Worm (Caenorhabditis elegans) whole organism, L4 larva: Measurements from ENCODE around the gene F46F2.3.

Experiments
- T20F7.1 ChIP-seq: fragments of 200-800 bp; sonication (Bioruptor generic); optimal IDR thresholded peaks from 2 replicates; lab custom pipeline; 2018; ENCODE audit warnings: mild to moderate bottlenecking, missing genetic modification characterization, missing compliant biosample characterization
- Y5F2A.4 ChIP-seq: fragments of 200-800 bp; sonication (Bioruptor generic); optimal IDR thresholded peaks from 2 replicates; lab custom pipeline; 2018; ENCODE audit warnings: mild to moderate bottlenecking, missing genetic modification characterization, missing compliant biosample characterization
- aha-1 ChIP-seq: fragments of 150-350 bp; peaks from one replicate; lab custom pipeline; 2014; ENCODE audit warnings: missing biosample characterization, missing genetic modification characterization
- ama-1 ChIP-seq: fragments of 150-350 bp; optimal IDR thresholded peaks from 2 replicates; lab custom pipeline; 2014; ENCODE audit warnings: inconsistent platforms, mixed read lengths
- attf-4 ChIP-seq: sonication (generic microtip); optimal IDR thresholded peaks from 3 replicates; lab custom pipeline; 2017; ENCODE audit warnings: missing biosample characterization, missing genetic modification characterization
- ceh-32 ChIP-seq: sonication (generic microtip); optimal IDR thresholded peaks from 2 replicates; lab custom pipeline; 2016; ENCODE audit warnings: mild to moderate bottlenecking, missing genetic modification characterization, missing compliant biosample characterization; ENCODE audit not compliant: poor library complexity
- ctbp-1 ChIP-seq: fragments of 200-800 bp; sonication (Bioruptor generic); IDR thresholded peaks from 2 replicates; pipeline ENCODE4 v1.3.6; 2022; ENCODE audit warnings: missing genetic modification reagents, missing genetic modification characterization, missing compliant biosample characterization
- daf-16 ChIP-seq, 3 experiments: sonication (generic microtip); optimal IDR thresholded peaks; 2 replicates each; lab custom pipeline; 2016 to 2017; ENCODE audit warnings: missing genetic modification characterization in 3 of 3, missing genetic modification reagents in 3 of 3, mild to moderate bottlenecking in 2 of 3, missing compliant biosample characterization in 2 of 3, missing biosample characterization in 1 of 3, moderate library complexity in 1 of 3
- daf-8 ChIP-seq: fragments of 200-800 bp; sonication (Bioruptor generic); IDR thresholded peaks from 2 replicates; pipeline ENCODE4 v1.3.6; 2022; ENCODE audit warnings: missing genetic modification characterization, missing compliant biosample characterization
- dmd-6 ChIP-seq: fragments of 200-800 bp; sonication (Bioruptor generic); IDR thresholded peaks from 2 replicates; pipeline ENCODE4 v1.3.6; 2022; ENCODE audit warnings: missing genetic modification reagents, missing genetic modification characterization, missing compliant biosample characterization
- dmd-9 ChIP-seq: fragments of 200-800 bp; sonication (Bioruptor generic); IDR thresholded peaks from 2 replicates; pipeline ENCODE4 v1.3.6; 2022; ENCODE audit warnings: missing genetic modification reagents, missing genetic modification characterization, missing compliant biosample characterization
- dve-1 ChIP-seq: sonication (generic microtip); optimal IDR thresholded peaks from 2 replicates; lab custom pipeline; 2017; ENCODE audit warnings: antibody characterized with exemption, mild to moderate bottlenecking, missing genetic modification characterization, missing compliant biosample characterization; ENCODE audit not compliant: insufficient read depth
- fkh-10 ChIP-seq: fragments of 150-350 bp; optimal IDR thresholded peaks from 2 replicates; lab custom pipeline; 2014; ENCODE audit warnings: missing biosample characterization, missing genetic modification reagents, missing genetic modification characterization
- hif-1 ChIP-seq, 2 experiments: sonication (generic microtip); optimal IDR thresholded peaks; 2 replicates each; lab custom pipeline; 2016 to 2017; ENCODE audit warnings: missing compliant biosample characterization in 2 of 2, missing genetic modification characterization in 2 of 2, missing genetic modification reagents in 2 of 2, missing genotype in 2 of 2, mild to moderate bottlenecking in 1 of 2
- hlh-11 ChIP-seq: fragments of 200-800 bp; sonication (Bioruptor generic); optimal IDR thresholded peaks from 2 replicates; lab custom pipeline; 2018; ENCODE audit warnings: mild to moderate bottlenecking, missing genetic modification characterization, missing compliant biosample characterization
- hlh-30 ChIP-seq: sonication (generic microtip); optimal IDR thresholded peaks from 2 replicates; lab custom pipeline; 2017; ENCODE audit warnings: antibody characterized with exemption, mild to moderate bottlenecking, missing genetic modification characterization, missing compliant biosample characterization; ENCODE audit not compliant: insufficient read depth
- lin-1 ChIP-seq: fragments of 200-800 bp; sonication (Bioruptor generic); IDR thresholded peaks from 2 replicates; pipeline ENCODE4 v1.3.6; 2022; ENCODE audit warnings: missing genetic modification reagents, missing genetic modification characterization, missing compliant biosample characterization
- lin-29 ChIP-seq: fragments of 200-800 bp; sonication (Bioruptor generic); IDR thresholded peaks from 2 replicates; pipeline ENCODE4 v1.3.6; 2022; ENCODE audit warnings: missing genetic modification reagents, missing genetic modification characterization, missing compliant biosample characterization
- lsy-2 ChIP-seq, 2 experiments: fragments of 150-350 bp in 1 of 2; sonication (generic microtip) in 1 of 2; optimal IDR thresholded peaks; 2 replicates each; lab custom pipeline; 2014 to 2017; ENCODE audit warnings: missing biosample characterization in 2 of 2, missing genetic modification characterization in 2 of 2
- mdl-1 ChIP-seq, 2 experiments: fragments of 150-350 bp in 1 of 2; sonication (generic microtip) in 1 of 2; optimal IDR thresholded peaks; 2 replicates each; lab custom pipeline; 2014 to 2017; ENCODE audit warnings: missing biosample characterization in 2 of 2, missing genetic modification characterization in 2 of 2
- mep-1 ChIP-seq: fragments of 150-350 bp; sonication (generic microtip); optimal IDR thresholded peaks from 3 replicates; lab custom pipeline; 2014; ENCODE audit warnings: missing biosample characterization, missing genetic modification characterization
- mes-2 ChIP-seq: sonication (generic microtip); optimal IDR thresholded peaks from 2 replicates; lab custom pipeline; 2016; ENCODE audit warnings: missing genotype, mild to moderate bottlenecking, missing genetic modification characterization, missing compliant biosample characterization; ENCODE audit not compliant: poor library complexity, severe bottlenecking
- mxl-3 ChIP-seq: fragments of 200-800 bp; sonication (Bioruptor generic); optimal IDR thresholded peaks from 2 replicates; lab custom pipeline; 2018; ENCODE audit warnings: mild to moderate bottlenecking, missing genetic modification characterization, missing compliant biosample characterization
- nhr-10 ChIP-seq: fragments of 150-350 bp; optimal IDR thresholded peaks from 2 replicates; lab custom pipeline; 2014; ENCODE audit warnings: missing biosample characterization, missing genetic modification characterization
- nhr-102 ChIP-seq: sonication (generic microtip); optimal IDR thresholded peaks from 2 replicates; lab custom pipeline; 2016; ENCODE audit warnings: mild to moderate bottlenecking, missing genetic modification characterization, moderate library complexity, missing compliant biosample characterization
- nhr-28 ChIP-seq: fragments of 150-350 bp; optimal IDR thresholded peaks from 2 replicates; lab custom pipeline; 2014; ENCODE audit warnings: missing biosample characterization, missing genetic modification characterization
- nhr-48 ChIP-seq: sonication (generic microtip); optimal IDR thresholded peaks from 2 replicates; lab custom pipeline; 2016; ENCODE audit warnings: mild to moderate bottlenecking, missing genetic modification characterization, missing compliant biosample characterization
- nhr-6 ChIP-seq: fragments of 150-350 bp; optimal IDR thresholded peaks from 2 replicates; lab custom pipeline; 2014; ENCODE audit warnings: missing biosample characterization, missing genetic modification characterization
- nhr-77 ChIP-seq: fragments of 150-350 bp; optimal IDR thresholded peaks from 2 replicates; lab custom pipeline; 2014; ENCODE audit warnings: missing biosample characterization, missing genetic modification characterization
- pha-4 ChIP-seq, 2 experiments: fragments of 150-350 bp in 1 of 2; fragments of 200-800 bp in 1 of 2; sonication (Bioruptor generic) in 1 of 2; IDR thresholded peaks in 1 of 2; optimal IDR thresholded peaks in 1 of 2; 2 replicates each; pipeline versions ENCODE4 v1.3.6 to Lab custom; 2014 to 2022; ENCODE audit warnings: missing genetic modification characterization in 2 of 2, missing genetic modification reagents in 2 of 2, missing biosample characterization in 1 of 2, missing compliant biosample characterization in 1 of 2
- php-3 ChIP-seq: fragments of 200-800 bp; sonication (Bioruptor generic); IDR thresholded peaks from 2 replicates; pipeline ENCODE4 v1.3.6; 2022; ENCODE audit warnings: missing genetic modification reagents, missing genetic modification characterization, missing compliant biosample characterization
- pqm-1 ChIP-seq: sonication (generic microtip); optimal IDR thresholded peaks from 2 replicates; lab custom pipeline; 2017; ENCODE audit warnings: missing biosample characterization, missing genetic modification characterization
- rbr-2 ChIP-seq: sonication (generic microtip); optimal IDR thresholded peaks from 2 replicates; lab custom pipeline; 2016; ENCODE audit warnings: missing genotype, missing genetic modification characterization, missing compliant biosample characterization
- set-16 ChIP-seq: fragments of 200-800 bp; sonication (Bioruptor generic); IDR thresholded peaks from 2 replicates; pipeline ENCODE4 v1.3.6; 2022; ENCODE audit warnings: missing genetic modification reagents, missing genetic modification characterization, missing compliant biosample characterization
- spr-3 ChIP-seq: fragments of 200-800 bp; sonication (Bioruptor generic); optimal IDR thresholded peaks from 2 replicates; lab custom pipeline; 2018; ENCODE audit warnings: mild to moderate bottlenecking, missing genetic modification characterization, missing compliant biosample characterization
- tra-1 ChIP-seq: fragments of 200-800 bp; sonication (Bioruptor generic); IDR thresholded peaks from 2 replicates; pipeline ENCODE4 v1.3.6; 2022; ENCODE audit warnings: missing genetic modification reagents, missing genetic modification characterization, missing compliant biosample characterization
- unc-39 ChIP-seq: sonication (generic microtip); optimal IDR thresholded peaks from 2 replicates; lab custom pipeline; 2017; ENCODE audit warnings: missing biosample characterization, missing genetic modification characterization
- vab-7 ChIP-seq: fragments of 200-800 bp; sonication (Bioruptor generic); IDR thresholded peaks from 2 replicates; pipeline ENCODE4 v1.3.6; 2022; ENCODE audit warnings: missing genetic modification reagents, missing genetic modification characterization, missing compliant biosample characterization
- zag-1 ChIP-seq: fragments of 150-350 bp; optimal IDR thresholded peaks from 2 replicates; lab custom pipeline; 2014; ENCODE audit warnings: missing biosample characterization, missing genetic modification characterization
- ztf-7 ChIP-seq: fragments of 150-350 bp; optimal IDR thresholded peaks from 2 replicates; lab custom pipeline; 2014; ENCODE audit warnings: missing biosample characterization, missing genetic modification characterization

Gene F46F2.3

DNA sequence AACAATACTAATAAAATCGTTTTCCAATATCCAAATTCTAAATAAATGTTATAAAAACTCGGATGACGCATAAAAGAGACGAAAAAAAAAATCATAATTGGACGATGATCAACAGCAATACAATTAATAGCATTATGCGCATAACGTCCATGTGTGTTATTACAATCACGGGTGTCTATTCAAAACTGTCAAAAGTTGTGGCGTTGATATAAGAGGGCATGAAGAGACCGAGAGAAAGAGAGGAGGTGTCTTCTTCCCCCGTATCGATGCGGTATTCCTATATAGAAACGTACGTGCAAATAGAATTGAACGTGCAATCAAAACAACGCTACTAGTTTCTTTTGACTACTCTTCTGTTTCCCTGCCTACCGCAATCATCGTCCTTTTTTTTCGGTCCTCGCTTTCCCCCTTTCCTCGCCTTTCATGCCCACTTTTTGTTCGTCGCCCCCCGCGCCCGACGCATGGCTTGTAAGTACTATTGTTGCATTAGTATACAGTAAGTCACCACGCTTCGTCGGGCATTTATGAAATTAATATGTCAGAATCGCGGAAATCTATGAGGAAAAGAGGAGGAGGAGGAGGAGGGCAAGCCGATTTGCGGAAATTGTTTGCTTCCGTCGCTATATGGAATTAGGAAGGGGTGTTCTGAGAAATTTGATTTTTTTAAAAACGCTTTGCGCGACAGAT, 38.1 kb downstream of the F46F2.3 start:
- TF ChIP-seq mxl-3 (GFP tag; lab: Kevin White, UChicago) = peak; percentile 79
- TF ChIP-seq spr-3 = no peak
- TF ChIP-seq nhr-10 (tag; lab: Kevin White, UChicago) = no peak
- TF ChIP-seq ceh-32 = no peak
- peak; percentile 10 for TF ChIP-seq nhr-48
- TF ChIP-seq Y5F2A.4 = no peak
- TF ChIP-seq vab-7 (GFP tag; lab: Robert Waterston, UW) = no peak
- no peak for TF ChIP-seq rbr-2 (tag; lab: Kevin White, UChicago)
- TF ChIP-seq nhr-6 (tag; lab: Kevin White, UChicago) = peak; percentile 0
- TF ChIP-seq daf-16 (GFP tag; optimal IDR thresholded peaks at IDR 0.05; lab: Kevin White, UChicago) = no peak
- TF ChIP-seq daf-16 (tag; optimal IDR thresholded peaks at IDR 0.05; lab: Kevin White, UChicago) = peak; percentile 62
- peak in 1 of 2 experiments; percentile 68 for TF ChIP-seq hif-1 (tag; optimal IDR thresholded peaks at IDR 0.05; lab: Kevin White, UChicago)
- TF ChIP-seq mes-2 (tag; lab: Kevin White, UChicago) = peak; percentile 26
- TF ChIP-seq nhr-28 (tag; lab: Kevin White, UChicago) = peak; percentile 68
- no peak for TF ChIP-seq ctbp-1
- peak; percentile 71 for TF ChIP-seq dve-1
- peak; percentile 70 for TF ChIP-seq dmd-6 (GFP tag; lab: Robert Waterston, UW)
- no peak for TF ChIP-seq ama-1 (lab: Kevin White, UChicago)
- peak; percentile 46 for TF ChIP-seq ztf-7 (tag; lab: Kevin White, UChicago)
- TF ChIP-seq nhr-102 (tag; lab: Kevin White, UChicago) = no peak
- TF ChIP-seq tra-1 (GFP tag; lab: Robert Waterston, UW) = 0 out of 2 replicates have a peak, but pooled peaks have one; percentile 15
- TF ChIP-seq pqm-1 (tag; lab: Kevin White, UChicago) = peak; percentile 20
- no peak for TF ChIP-seq aha-1 (tag; lab: Kevin White, UChicago)
- no peak for TF ChIP-seq dmd-9 (GFP tag; lab: Robert Waterston, UW)
- TF ChIP-seq lin-29 (GFP tag; lab: Robert Waterston, UW) = no peak
- peak; percentile 59 for TF ChIP-seq hlh-11 (tag; lab: Kevin White, UChicago)
- no peak for TF ChIP-seq daf-8 (GFP tag; lab: Robert Waterston, UW)
- TF ChIP-seq set-16 (GFP tag; lab: Robert Waterston, UW) = no peak
- peak in 1 of 2 experiments; percentile 40 for TF ChIP-seq lsy-2 (tag; optimal IDR thresholded peaks at IDR 0.05; lab: Kevin White, UChicago)
- TF ChIP-seq hlh-30 (tag; lab: Kevin White, UChicago) = peak; percentile 70
- peak; percentile 8 for TF ChIP-seq nhr-77
- TF ChIP-seq attf-4 = no peak
- no peak for TF ChIP-seq pha-4 (GFP tag; IDR thresholded peaks at IDR 0.05; lab: Robert Waterston, UW)
- peak; percentile 81 for TF ChIP-seq pha-4 (tag; optimal IDR thresholded peaks at IDR 0.05; lab: Kevin White, UChicago)
- no peak for TF ChIP-seq php-3
- TF ChIP-seq zag-1 (tag; lab: Kevin White, UChicago) = no peak
- TF ChIP-seq mdl-1 (tag; optimal IDR thresholded peaks at IDR 0.05; lab: Kevin White, UChicago) = peak in 1 of 2 experiments; percentile 39
- TF ChIP-seq T20F7.1 = peak; percentile 19
- no peak for TF ChIP-seq unc-39 (tag; lab: Kevin White, UChicago)
- TF ChIP-seq lin-1 (GFP tag; lab: Robert Waterston, UW) = peak; percentile 42; the same call in 1 of the 2 replicates
- TF ChIP-seq mep-1 (tag; lab: Kevin White, UChicago) = peak; percentile 22
- no peak for TF ChIP-seq fkh-10 (GFP tag; lab: Kevin White, UChicago)
- TF ChIP-seq, all 104 proteins: peak for 21
